Worm (Caenorhabditis elegans) whole organism, midembryonic: Measurements from ENCODE around the gene C24D10.5.

ENCODE experiments used
- T22C8.4 ChIP-seq: fragments of 200-800 bp; sonication (Bioruptor generic); IDR thresholded peaks from 2 replicates; pipeline ENCODE4 v1.3.6; 2022; ENCODE audit warnings: missing genetic modification characterization, missing compliant biosample characterization
- cog-1 ChIP-seq: sonication (generic microtip); optimal IDR thresholded peaks from 2 replicates; lab custom pipeline; 2016; ENCODE audit warnings: missing genetic modification characterization, missing compliant biosample characterization
- flt-1 ChIP-seq: fragments of 200-800 bp; sonication (Bioruptor generic); IDR thresholded peaks from 2 replicates; pipeline ENCODE4 v1.3.6; 2022; ENCODE audit warnings: missing genetic modification characterization, missing compliant biosample characterization
- klf-2 ChIP-seq: fragments of 200-800 bp; sonication (Bioruptor generic); conservative IDR thresholded peaks from 2 replicates; pipeline ENCODE4 v1.3.6; 2022; ENCODE audit warnings: missing genetic modification reagents, missing genetic modification characterization, missing compliant biosample characterization
- med-1 ChIP-seq: sonication (generic microtip); optimal IDR thresholded peaks from 2 replicates; lab custom pipeline; 2017; ENCODE audit warnings: missing genetic modification characterization, mild to moderate bottlenecking, missing compliant biosample characterization, antibody characterized with exemption, missing genetic modification reagents; ENCODE audit not compliant: insufficient read depth
- ref-1 ChIP-seq: fragments of 200-800 bp; sonication (Bioruptor generic); conservative IDR thresholded peaks from 2 replicates; pipeline ENCODE4 v1.3.6; 2022; ENCODE audit warnings: missing genetic modification reagents, missing genetic modification characterization, missing compliant biosample characterization
- tab-1 ChIP-seq: fragments of 200-800 bp; sonication (Bioruptor generic); IDR thresholded peaks from 2 replicates; pipeline ENCODE4 v1.3.6; 2022; ENCODE audit warnings: missing genetic modification characterization, missing compliant biosample characterization
- ztf-23 ChIP-seq: fragments of 200-800 bp; sonication (Bioruptor generic); IDR thresholded peaks from 2 replicates; pipeline ENCODE4 v1.3.6; 2022; ENCODE audit warnings: missing genetic modification reagents, missing genetic modification characterization, missing compliant biosample characterization
- ztf-29 ChIP-seq: fragments of 200-800 bp; sonication (Bioruptor generic); IDR thresholded peaks from 2 replicates; pipeline ENCODE4 v1.3.6; 2022; ENCODE audit warnings: missing genetic modification reagents, missing genetic modification characterization, missing compliant biosample characterization

The C24D10.5 gene

DNA sequence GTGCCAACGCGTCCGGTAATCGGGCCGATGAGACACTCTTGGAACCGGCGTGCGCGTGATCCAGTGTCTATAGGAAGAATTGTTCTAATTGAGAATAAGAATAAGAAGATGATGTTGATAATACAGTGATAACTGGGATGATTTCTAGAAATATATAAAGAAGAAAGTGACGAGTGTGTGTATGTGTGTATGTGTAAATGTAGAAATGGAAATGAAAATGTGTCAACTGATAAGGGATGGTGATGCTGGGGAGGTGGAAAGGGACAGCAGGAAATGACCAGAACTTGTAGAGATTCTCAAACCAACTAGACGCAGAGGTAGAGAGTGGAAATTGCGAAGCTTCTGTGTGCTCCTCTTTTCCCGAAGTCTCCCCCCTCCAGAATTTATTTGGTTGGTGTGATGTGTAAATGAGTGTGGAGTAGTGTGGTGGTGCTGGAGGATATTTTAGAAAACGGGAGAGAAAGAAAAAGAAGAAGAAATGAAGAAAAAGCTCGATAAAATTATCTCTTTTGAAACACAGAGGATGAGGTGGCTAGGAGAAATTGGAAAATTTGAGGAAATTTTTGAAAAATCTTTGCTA, 16.0 kb upstream of the C24D10.5 start:
- TF ChIP-seq ref-1 (GFP tag; lab: Robert Waterston, UW) (0 out of 2 replicates have a peak, but pooled peaks have one; percentile 22), T22C8.4 (GFP tag; lab: Robert Waterston, UW) (no peak)

DNA sequence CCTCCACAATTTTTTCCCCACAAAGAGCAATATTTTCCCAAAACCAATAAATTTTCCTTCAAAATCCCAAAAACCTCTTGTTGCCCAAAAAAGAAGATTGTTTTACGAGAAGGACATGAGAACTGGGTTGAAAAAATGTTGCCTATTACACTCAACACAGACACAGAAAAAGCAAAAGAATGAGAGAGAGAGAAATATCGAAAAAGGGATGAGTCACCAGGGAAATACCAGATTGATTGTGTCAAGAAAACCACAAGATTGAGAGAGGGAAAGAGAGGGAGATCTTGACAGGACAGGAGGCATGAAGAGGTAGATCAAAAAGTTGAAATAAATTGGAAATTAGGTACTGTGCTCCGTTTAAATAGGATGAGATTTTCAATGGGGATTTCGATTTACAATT, 15.1 kb upstream of the C24D10.5 start:
- TF ChIP-seq flt-1 (GFP tag; lab: Robert Waterston, UW) (no peak), T22C8.4 (GFP tag; lab: Robert Waterston, UW) (no peak), ref-1 (GFP tag; lab: Robert Waterston, UW) (no peak), tab-1 (GFP tag; lab: Robert Waterston, UW) (no peak), cog-1 (no peak), ztf-29 (GFP tag; lab: Robert Waterston, UW) (no peak), ztf-23 (GFP tag; lab: Robert Waterston, UW) (no peak), med-1 (GFP tag; lab: Kevin White, UChicago) (no peak), klf-2 (GFP tag; lab: Robert Waterston, UW) (no peak)

- TF ChIP-seq flt-1 (GFP tag; lab: Robert Waterston, UW) (no peak), ztf-29 (GFP tag; lab: Robert Waterston, UW) (no peak), tab-1 (GFP tag; lab: Robert Waterston, UW) (no peak), ztf-23 (GFP tag; lab: Robert Waterston, UW) (no peak), T22C8.4 (GFP tag; lab: Robert Waterston, UW) (no peak), ref-1 (GFP tag; lab: Robert Waterston, UW) (no peak), klf-2 (GFP tag; lab: Robert Waterston, UW) (no peak), med-1 (GFP tag; lab: Kevin White, UChicago) (no peak), cog-1 (no peak)
Observed at ce11 chrIV:5136523-5136922, 13.4 kb upstream of the C24D10.5 start.

- TF ChIP-seq T22C8.4 (GFP tag; lab: Robert Waterston, UW) (no peak), ztf-29 (GFP tag; lab: Robert Waterston, UW) (no peak)
Observed at ce11 chrIV:5137809-5138208, 12.1 kb upstream of the C24D10.5 start.

DNA sequence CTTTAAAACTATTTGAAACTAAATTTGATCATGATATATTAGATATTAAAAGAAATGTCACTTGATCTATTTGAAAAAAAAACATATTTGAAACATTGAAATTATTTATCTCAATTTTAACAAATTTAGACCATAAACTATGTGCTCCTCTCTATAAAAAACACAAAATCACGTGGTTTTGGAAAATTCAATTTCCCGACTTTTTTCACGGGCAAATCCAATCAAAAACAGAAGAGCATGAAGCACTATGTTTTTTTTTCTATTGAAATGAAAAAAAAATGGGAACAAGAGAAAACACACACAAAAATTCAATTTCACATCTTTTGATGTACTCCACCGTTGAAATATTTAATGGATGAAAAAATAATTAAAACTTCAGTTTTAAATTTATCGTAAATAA, 10.7 kb upstream of the C24D10.5 start:
- no peak for TF ChIP-seq klf-2 (GFP tag; lab: Robert Waterston, UW)
- no peak for TF ChIP-seq cog-1
- TF ChIP-seq T22C8.4 (GFP tag; lab: Robert Waterston, UW): no peak

DNA sequence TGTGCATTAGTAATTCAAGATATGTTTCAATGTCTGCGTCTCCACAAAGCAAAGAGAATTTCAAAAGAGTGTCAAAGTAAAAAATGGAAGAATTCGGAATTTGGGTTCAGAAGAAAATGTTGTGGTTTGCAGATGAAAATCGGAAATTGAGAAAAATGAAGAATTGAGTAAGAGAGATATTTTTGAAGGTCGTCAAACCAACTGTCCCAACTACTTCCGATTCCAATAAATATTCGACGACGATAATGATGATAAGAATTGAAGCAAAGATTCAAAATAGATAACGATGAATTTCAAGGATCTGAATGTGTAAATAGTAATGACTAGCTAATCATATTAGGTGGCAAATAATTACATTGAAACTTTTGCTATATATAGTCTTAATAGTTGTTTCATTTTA, 9.9 kb upstream of the C24D10.5 start:
- TF ChIP-seq klf-2 (GFP tag; lab: Robert Waterston, UW): no peak
- TF ChIP-seq ztf-23 (GFP tag; lab: Robert Waterston, UW): no peak
- no peak for TF ChIP-seq cog-1
- TF ChIP-seq ztf-29 (GFP tag; lab: Robert Waterston, UW): no peak
- TF ChIP-seq ref-1 (GFP tag; lab: Robert Waterston, UW): no peak
- no peak for TF ChIP-seq T22C8.4 (GFP tag; lab: Robert Waterston, UW)
- TF ChIP-seq med-1 (GFP tag; lab: Kevin White, UChicago): no peak
- no peak for TF ChIP-seq flt-1 (GFP tag; lab: Robert Waterston, UW)
- TF ChIP-seq tab-1 (GFP tag; lab: Robert Waterston, UW): no peak

- no peak for TF ChIP-seq flt-1 (GFP tag; lab: Robert Waterston, UW)
- TF ChIP-seq klf-2 (GFP tag; lab: Robert Waterston, UW): no peak
- TF ChIP-seq ztf-23 (GFP tag; lab: Robert Waterston, UW): no peak
- no peak for TF ChIP-seq med-1 (GFP tag; lab: Kevin White, UChicago)
- no peak for TF ChIP-seq ref-1 (GFP tag; lab: Robert Waterston, UW)
- TF ChIP-seq tab-1 (GFP tag; lab: Robert Waterston, UW): no peak
- no peak for TF ChIP-seq T22C8.4 (GFP tag; lab: Robert Waterston, UW)
- no peak for TF ChIP-seq ztf-29 (GFP tag; lab: Robert Waterston, UW)
- TF ChIP-seq cog-1: no peak
Observed at ce11 chrIV:5152391-5152790, 2.5 kb downstream of the C24D10.5 start, which contains the start of gene soc-2. TSS of gene soc-2 (minus strand) at chrIV:5152491.

ce11 chrIV:5157226-5157625, 7.3 kb downstream of the C24D10.5 start, which contains the start of gene C24D10.49:
TSS of gene C24D10.49 (minus strand) at chrIV:5157326.
- TF ChIP-seq ztf-29 (GFP tag; lab: Robert Waterston, UW) (no peak), klf-2 (GFP tag; lab: Robert Waterston, UW) (no peak), T22C8.4 (GFP tag; lab: Robert Waterston, UW) (no peak), ref-1 (GFP tag; lab: Robert Waterston, UW) (no peak), med-1 (GFP tag; lab: Kevin White, UChicago) (no peak), ztf-23 (GFP tag; lab: Robert Waterston, UW) (no peak), flt-1 (GFP tag; lab: Robert Waterston, UW) (no peak), cog-1 (no peak), tab-1 (GFP tag; lab: Robert Waterston, UW) (no peak)

DNA sequence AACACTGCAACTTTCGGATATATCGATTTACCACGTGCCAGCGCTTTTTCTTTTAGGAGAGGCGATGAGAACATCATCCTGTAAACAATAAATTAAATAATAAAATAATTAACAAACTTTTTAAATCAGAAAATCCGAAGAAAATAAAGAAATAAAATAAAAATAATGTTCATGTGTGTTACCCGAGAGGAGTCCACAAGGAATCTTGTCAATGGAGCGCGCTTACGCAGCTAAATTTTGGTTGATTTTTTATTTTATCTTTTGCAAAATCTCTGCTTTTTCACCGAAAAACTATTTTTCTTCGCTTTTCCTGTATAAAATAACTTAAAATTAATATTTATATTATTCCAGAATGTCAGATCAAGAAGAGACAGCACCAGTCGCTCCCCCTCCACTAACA, 10.3 kb downstream of the C24D10.5 start, which contains the start of the genes C24D10.6 and C24D10.4:
TSS of gene C24D10.6 (minus strand) at position 78 of the 400 bp plus-strand sequence.
TSS of gene C24D10.4 (plus strand) at position 352 of the 400 bp plus-strand sequence.
- TF ChIP-seq ztf-23 (GFP tag; lab: Robert Waterston, UW) (no peak), ztf-29 (GFP tag; lab: Robert Waterston, UW) (no peak), med-1 (GFP tag; lab: Kevin White, UChicago) (no peak), ref-1 (GFP tag; lab: Robert Waterston, UW) (no peak), tab-1 (GFP tag; lab: Robert Waterston, UW) (no peak), klf-2 (GFP tag; lab: Robert Waterston, UW) (no peak), T22C8.4 (GFP tag; lab: Robert Waterston, UW) (no peak), cog-1 (no peak), flt-1 (GFP tag; lab: Robert Waterston, UW) (no peak)
